Worm (Caenorhabditis elegans): Measurements from ENCODE around the gene Y65A5A.2.

Y65A5A.2 gene

ce11 chrIV:16411713-16412112 lies at the start of gene Y65A5A.2:
Gene Y65A5A.2, plus strand, starts transcription at chrIV:16412020.
- TF ChIP-seq tab-1 (GFP tag; IDR thresholded peaks at IDR 0.05) (no peak), cog-1 (tag; optimal IDR thresholded peaks at IDR 0.05) (no peak), flt-1 (GFP tag; IDR thresholded peaks at IDR 0.05) (no peak), klf-2 (GFP tag; conservative IDR thresholded peaks at IDR 0.05) (no peak), ztf-23 (GFP tag; IDR thresholded peaks at IDR 0.05) (no peak), T22C8.4 (GFP tag; IDR thresholded peaks at IDR 0.05) (no peak), ztf-29 (GFP tag; IDR thresholded peaks at IDR 0.05) (no peak), med-1 (GFP tag; optimal IDR thresholded peaks at IDR 0.05; ENCODE audit: insufficient read depth) (no peak), ref-1 (GFP tag; conservative IDR thresholded peaks at IDR 0.05) (no peak)

ce11 chrIV:16364581-16364980 lies 47.2 kb upstream of the Y65A5A.2 start:
- no peak for TF ChIP-seq flt-1 (GFP tag; IDR thresholded peaks at IDR 0.05)
- no peak for TF ChIP-seq cog-1 (tag; optimal IDR thresholded peaks at IDR 0.05)
- no peak for TF ChIP-seq ztf-29 (GFP tag; IDR thresholded peaks at IDR 0.05)
- TF ChIP-seq T22C8.4 (GFP tag; IDR thresholded peaks at IDR 0.05), result no peak
- TF ChIP-seq tab-1 (GFP tag; IDR thresholded peaks at IDR 0.05), result no peak
- TF ChIP-seq klf-2 (GFP tag; conservative IDR thresholded peaks at IDR 0.05), result no peak
- no peak for TF ChIP-seq med-1 (GFP tag; optimal IDR thresholded peaks at IDR 0.05; ENCODE audit: insufficient read depth)
- TF ChIP-seq ref-1 (GFP tag; conservative IDR thresholded peaks at IDR 0.05), result no peak
- TF ChIP-seq ztf-23 (GFP tag; IDR thresholded peaks at IDR 0.05), result no peak

ce11 chrIV:16370592-16370991 lies 41.2 kb upstream of the Y65A5A.2 start:
- no peak for TF ChIP-seq ztf-29 (GFP tag; IDR thresholded peaks at IDR 0.05)
- TF ChIP-seq tab-1 (GFP tag; IDR thresholded peaks at IDR 0.05), result no peak
- TF ChIP-seq ztf-23 (GFP tag; IDR thresholded peaks at IDR 0.05), result no peak
- no peak for TF ChIP-seq med-1 (GFP tag; optimal IDR thresholded peaks at IDR 0.05; ENCODE audit: insufficient read depth)
- TF ChIP-seq ref-1 (GFP tag; conservative IDR thresholded peaks at IDR 0.05), result no peak
- TF ChIP-seq T22C8.4 (GFP tag; IDR thresholded peaks at IDR 0.05), result no peak
- TF ChIP-seq flt-1 (GFP tag; IDR thresholded peaks at IDR 0.05), result no peak
- no peak for TF ChIP-seq cog-1 (tag; optimal IDR thresholded peaks at IDR 0.05)
- TF ChIP-seq klf-2 (GFP tag; conservative IDR thresholded peaks at IDR 0.05), result no peak

- TF ChIP-seq T22C8.4 (GFP tag; IDR thresholded peaks at IDR 0.05) (no peak), klf-2 (GFP tag; conservative IDR thresholded peaks at IDR 0.05) (no peak), ztf-29 (GFP tag; IDR thresholded peaks at IDR 0.05) (no peak), med-1 (GFP tag; optimal IDR thresholded peaks at IDR 0.05; ENCODE audit: insufficient read depth) (no peak), cog-1 (tag; optimal IDR thresholded peaks at IDR 0.05) (no peak), ref-1 (GFP tag; conservative IDR thresholded peaks at IDR 0.05) (no peak)
Observed at ce11 chrIV:16377942-16378341, 33.9 kb upstream of the Y65A5A.2 start.

- TF ChIP-seq klf-2 (GFP tag; conservative IDR thresholded peaks at IDR 0.05) (no peak), med-1 (GFP tag; optimal IDR thresholded peaks at IDR 0.05; ENCODE audit: insufficient read depth) (no peak), flt-1 (GFP tag; IDR thresholded peaks at IDR 0.05) (no peak), T22C8.4 (GFP tag; IDR thresholded peaks at IDR 0.05) (no peak), ztf-29 (GFP tag; IDR thresholded peaks at IDR 0.05) (no peak), ref-1 (GFP tag; conservative IDR thresholded peaks at IDR 0.05) (no peak)
Observed at ce11 chrIV:16380278-16380677, 31.5 kb upstream of the Y65A5A.2 start.

- TF ChIP-seq tab-1 (GFP tag; IDR thresholded peaks at IDR 0.05), result no peak
- TF ChIP-seq flt-1 (GFP tag; IDR thresholded peaks at IDR 0.05), result 0 out of 2 replicates have a peak, but pooled peaks have one; percentile 57
Observed at ce11 chrIV:16380937-16381336, 30.9 kb upstream of the Y65A5A.2 start.

ce11 chrIV:16381933-16382591 lies 29.8 kb upstream of the Y65A5A.2 start, which contains the start of gene Y7A9D.1:
Gene Y7A9D.1, minus strand, starts transcription at chrIV:16382215.
- TF ChIP-seq ztf-23 (GFP tag; IDR thresholded peaks at IDR 0.05) (peak; percentile 87), tab-1 (GFP tag; IDR thresholded peaks at IDR 0.05) (peak; percentile 83), flt-1 (GFP tag; IDR thresholded peaks at IDR 0.05) (peak; percentile 90), klf-2 (GFP tag; conservative IDR thresholded peaks at IDR 0.05) (0 out of 2 replicates have a peak, but pooled peaks have one; percentile 52), ztf-29 (GFP tag; IDR thresholded peaks at IDR 0.05) (peak; percentile 77), T22C8.4 (GFP tag; IDR thresholded peaks at IDR 0.05) (peak; percentile 80), ref-1 (GFP tag; conservative IDR thresholded peaks at IDR 0.05) (peak; percentile 68), cog-1 (tag; optimal IDR thresholded peaks at IDR 0.05) (peak; percentile 78), med-1 (GFP tag; optimal IDR thresholded peaks at IDR 0.05; ENCODE audit: insufficient read depth) (no peak)

- TF ChIP-seq med-1 (GFP tag; optimal IDR thresholded peaks at IDR 0.05; ENCODE audit: insufficient read depth) (no peak), ref-1 (GFP tag; conservative IDR thresholded peaks at IDR 0.05) (no peak), klf-2 (GFP tag; conservative IDR thresholded peaks at IDR 0.05) (no peak), ztf-29 (GFP tag; IDR thresholded peaks at IDR 0.05) (no peak), T22C8.4 (GFP tag; IDR thresholded peaks at IDR 0.05) (no peak), cog-1 (tag; optimal IDR thresholded peaks at IDR 0.05) (no peak), flt-1 (GFP tag; IDR thresholded peaks at IDR 0.05) (no peak), tab-1 (GFP tag; IDR thresholded peaks at IDR 0.05) (no peak), ztf-23 (GFP tag; IDR thresholded peaks at IDR 0.05) (no peak)
Observed at ce11 chrIV:16384665-16385064, 27.2 kb upstream of the Y65A5A.2 start.

ce11 chrIV:16388136-16388635 lies 23.6 kb upstream of the Y65A5A.2 start:
- TF ChIP-seq klf-2 (GFP tag; conservative IDR thresholded peaks at IDR 0.05) (0 out of 2 replicates have a peak, but pooled peaks have one; percentile 46), ztf-23 (GFP tag; IDR thresholded peaks at IDR 0.05) (peak; percentile 83), tab-1 (GFP tag; IDR thresholded peaks at IDR 0.05) (peak; percentile 77), cog-1 (tag; optimal IDR thresholded peaks at IDR 0.05) (no peak), med-1 (GFP tag; optimal IDR thresholded peaks at IDR 0.05; ENCODE audit: insufficient read depth) (no peak), T22C8.4 (GFP tag; IDR thresholded peaks at IDR 0.05) (peak; percentile 71), ztf-29 (GFP tag; IDR thresholded peaks at IDR 0.05) (0 out of 2 replicates have a peak, but pooled peaks have one; percentile 22), ref-1 (GFP tag; conservative IDR thresholded peaks at IDR 0.05) (peak; percentile 69; the same call in 1 of the 2 replicates), flt-1 (GFP tag; IDR thresholded peaks at IDR 0.05) (peak; percentile 71; the same call in 1 of the 2 replicates)

Data from whole organism, midembryonic.